Worm (Caenorhabditis elegans): ENCODE results near the gene Y57G11C.1147.

Gene Y57G11C.1147

ce11 chrIV:14793900-14794624 is 3.3 kb downstream of the Y57G11C.1147 start:
- TF ChIP-seq Y95B8A.8 (GFP tag; IDR thresholded peaks at IDR 0.05) = no peak
- TF ChIP-seq nhr-27 (tag; optimal IDR thresholded peaks at IDR 0.05) = no peak
- TF ChIP-seq egl-18 (GFP tag; IDR thresholded peaks at IDR 0.05) = no peak
- TF ChIP-seq nhr-80 (tag; optimal IDR thresholded peaks at IDR 0.05) = peak; percentile 64
- TF ChIP-seq hmg-1.2 (GFP tag; IDR thresholded peaks at IDR 0.05) = peak; percentile 48; the same call in 1 of the 2 replicates
- TF ChIP-seq sdz-38 (tag; optimal IDR thresholded peaks at IDR 0.05) = no peak
- TF ChIP-seq F52B5.7 (tag; optimal IDR thresholded peaks at IDR 0.05) = no peak
- no peak for TF ChIP-seq F57C9.4 (tag; optimal IDR thresholded peaks at IDR 0.05)
- no peak for TF ChIP-seq hrde-1 (tag; optimal IDR thresholded peaks at IDR 0.05; ENCODE audit: borderline replicate concordance)
- TF ChIP-seq ztf-3 (GFP tag; optimal IDR thresholded peaks at IDR 0.05) = no peak
- no peak for TF ChIP-seq F57A8.1 (GFP tag; optimal IDR thresholded peaks at IDR 0.05)
- TF ChIP-seq Y67H2A.10 (GFP tag; conservative IDR thresholded peaks at IDR 0.05) = no peak
- TF ChIP-seq madf-6 (GFP tag; IDR thresholded peaks at IDR 0.05) = no peak
- no peak for TF ChIP-seq mes-4 (tag; optimal IDR thresholded peaks at IDR 0.05)
- no peak for TF ChIP-seq C06A6.2 (GFP tag; conservative IDR thresholded peaks at IDR 0.05)
- TF ChIP-seq tbx-9 (tag; optimal IDR thresholded peaks at IDR 0.05; ENCODE audit: borderline replicate concordance) = no peak
- no peak for TF ChIP-seq lin-26 (GFP tag; IDR thresholded peaks at IDR 0.05)
- no peak for TF ChIP-seq hlh-12 (tag; optimal IDR thresholded peaks at IDR 0.05)
- TF ChIP-seq F55B11.4 (tag; optimal IDR thresholded peaks at IDR 0.05; ENCODE audit: borderline replicate concordance, insufficient read depth) = no peak
- TF ChIP-seq nfyb-1 (GFP tag; IDR thresholded peaks at IDR 0.05) = 0 out of 2 replicates have a peak, but pooled peaks have one; percentile 30
- TF ChIP-seq sptf-2 (GFP tag; optimal IDR thresholded peaks at IDR 0.05) = no peak
- no peak for TF ChIP-seq B0261.1 (tag; optimal IDR thresholded peaks at IDR 0.05)
- no peak for TF ChIP-seq aptf-3 (GFP tag; IDR thresholded peaks at IDR 0.05)
- TF ChIP-seq nhr-120 (GFP tag; IDR thresholded peaks at IDR 0.05) = no peak
- TF ChIP-seq C17E4.6 (GFP tag; IDR thresholded peaks at IDR 0.05) = no peak
- peak in 1 of 3 experiments; percentile 13 for TF ChIP-seq lin-35 (GFP tag; optimal IDR thresholded peaks at IDR 0.05)
- 0 out of 2 replicates have a peak, but pooled peaks have one; percentile 36 for TF ChIP-seq F37B4.10 (GFP tag; IDR thresholded peaks at IDR 0.05)
- TF ChIP-seq lir-1 (GFP tag; conservative IDR thresholded peaks at IDR 0.05) = peak; percentile 39; the same call in 1 of the 2 replicates
- no peak for TF ChIP-seq D2030.7 (GFP tag; IDR thresholded peaks at IDR 0.05)
- TF ChIP-seq egrh-3 (GFP tag; IDR thresholded peaks at IDR 0.05) = 0 out of 2 replicates have a peak, but pooled peaks have one; percentile 10
- peak; percentile 15 for TF ChIP-seq snpc-4 (GFP tag; optimal IDR thresholded peaks at IDR 0.05)
- TF ChIP-seq snpc-4 (tag; optimal IDR thresholded peaks at IDR 0.05) = peak in 1 of 4 experiments; percentile 3
- no peak for TF ChIP-seq tbp1 (GFP tag; optimal IDR thresholded peaks at IDR 0.05)
- peak; percentile 51; the same call in 1 of the 2 replicates for TF ChIP-seq zfh-2 (GFP tag; conservative IDR thresholded peaks at IDR 0.05)
- TF ChIP-seq nfya-1 (tag; optimal IDR thresholded peaks at IDR 0.05; ENCODE audit: borderline replicate concordance, insufficient read depth) = no peak
- no peak for TF ChIP-seq ztf-25 (GFP tag; IDR thresholded peaks at IDR 0.05)
- TF ChIP-seq nhr-90 (tag; optimal IDR thresholded peaks at IDR 0.05) = peak; percentile 38
- TF ChIP-seq hsf-1 (GFP tag; IDR thresholded peaks at IDR 0.05) = peak; percentile 54; the same call in 1 of the 2 replicates
- no peak for TF ChIP-seq bed-1 (GFP tag; IDR thresholded peaks at IDR 0.05)
- peak; percentile 50 for TF ChIP-seq ztf-18 (tag; optimal IDR thresholded peaks at IDR 0.05)
- no peak; the same call in 1 of the 2 replicates for TF ChIP-seq mcd-1 (GFP tag; IDR thresholded peaks at IDR 0.05)
- no peak for TF ChIP-seq egl-44 (GFP tag; IDR thresholded peaks at IDR 0.05)
- TF ChIP-seq F49E8.2 (tag; optimal IDR thresholded peaks at IDR 0.05; ENCODE audit: insufficient read depth) = no peak
- no peak for TF ChIP-seq athp-1 (tag; optimal IDR thresholded peaks at IDR 0.05)
- 0 out of 2 replicates have a peak, but pooled peaks have one; percentile 12 for TF ChIP-seq K11D2.4 (GFP tag; IDR thresholded peaks at IDR 0.05)
- TF ChIP-seq bed-2 (GFP tag; IDR thresholded peaks at IDR 0.05) = no peak
- no peak for TF ChIP-seq madf-8 (GFP tag; conservative IDR thresholded peaks at IDR 0.05)

Measured in whole organism, young adult.